Worm (Caenorhabditis elegans) whole organism, late embryonic: Measurements from ENCODE around the gene faxc-2.

Experiments
- K09A11.1 ChIP-seq: sonication (generic microtip); optimal IDR thresholded peaks from 2 replicates; lab custom pipeline; 2017; ENCODE audit warnings: antibody characterized with exemption, mild to moderate bottlenecking, missing genetic modification characterization, missing compliant biosample characterization; ENCODE audit not compliant: insufficient read depth
- T23F11.4 ChIP-seq: fragments of 200-800 bp; sonication (Bioruptor generic); optimal IDR thresholded peaks from 2 replicates; lab custom pipeline; 2018; ENCODE audit warnings: mild to moderate bottlenecking, missing genetic modification characterization, missing compliant biosample characterization
- Y22D7AL.16 ChIP-seq: sonication (generic microtip); optimal IDR thresholded peaks from 2 replicates; lab custom pipeline; 2016; ENCODE audit warnings: missing genetic modification characterization, missing compliant biosample characterization
- ceh-14 ChIP-seq: sonication (generic microtip); optimal IDR thresholded peaks from 2 replicates; lab custom pipeline; 2016; ENCODE audit warnings: missing genotype, missing genetic modification characterization, missing compliant biosample characterization
- ceh-30 ChIP-seq: fragments of 150-350 bp; optimal IDR thresholded peaks from 2 replicates; lab custom pipeline; 2014; ENCODE audit warnings: missing biosample characterization, missing genetic modification characterization
- ceh-45 ChIP-seq: fragments of 200-800 bp; sonication (Bioruptor generic); IDR thresholded peaks from 2 replicates; pipeline ENCODE4 v1.3.6; 2022; ENCODE audit warnings: missing genetic modification reagents, missing genetic modification characterization, missing compliant biosample characterization
- ceh-9 ChIP-seq: sonication (generic microtip); optimal IDR thresholded peaks from 2 replicates; lab custom pipeline; 2016; ENCODE audit warnings: mild to moderate bottlenecking, missing genetic modification characterization, inconsistent platforms, missing compliant biosample characterization
- dmd-4 ChIP-seq: sonication (generic microtip); optimal IDR thresholded peaks from 2 replicates; lab custom pipeline; 2016; ENCODE audit warnings: borderline replicate concordance, missing genetic modification characterization, missing compliant biosample characterization
- elt-2 ChIP-seq: sonication (generic microtip); optimal IDR thresholded peaks from 2 replicates; lab custom pipeline; 2016; ENCODE audit warnings: missing genetic modification reagents, missing genetic modification characterization, missing compliant biosample characterization
- elt-4 ChIP-seq: sonication (generic microtip); optimal IDR thresholded peaks from 2 replicates; lab custom pipeline; 2016; ENCODE audit warnings: missing genetic modification characterization, missing compliant biosample characterization
- ets-4 ChIP-seq: sonication (generic microtip); optimal IDR thresholded peaks from 2 replicates; lab custom pipeline; 2016; ENCODE audit warnings: missing genetic modification characterization, missing compliant biosample characterization
- fax-1 ChIP-seq: sonication (generic microtip); optimal IDR thresholded peaks from 2 replicates; lab custom pipeline; 2016; ENCODE audit warnings: missing genotype, missing genetic modification characterization, missing compliant biosample characterization
- fkh-10 ChIP-seq: fragments of 150-350 bp; optimal IDR thresholded peaks from 2 replicates; lab custom pipeline; 2014; ENCODE audit warnings: missing biosample characterization, missing genetic modification reagents, missing genetic modification characterization
- gmeb-2 ChIP-seq: sonication (generic microtip); optimal IDR thresholded peaks from 2 replicates; lab custom pipeline; 2016; ENCODE audit warnings: missing genetic modification characterization, inconsistent platforms, missing compliant biosample characterization
- hlh-30 ChIP-seq: sonication (generic microtip); optimal IDR thresholded peaks from 2 replicates; lab custom pipeline; 2017; ENCODE audit warnings: antibody characterized with exemption, missing genetic modification characterization, missing compliant biosample characterization; ENCODE audit not compliant: insufficient read depth
- mec-3 ChIP-seq: sonication (generic microtip); optimal IDR thresholded peaks from 2 replicates; lab custom pipeline; 2016; ENCODE audit warnings: borderline replicate concordance, missing genetic modification characterization, missing compliant biosample characterization
- nfya-1 ChIP-seq: sonication (generic microtip); optimal IDR thresholded peaks from 2 replicates; lab custom pipeline; 2017; ENCODE audit warnings: missing genetic modification characterization, mild to moderate bottlenecking, missing compliant biosample characterization, antibody characterized with exemption, moderate library complexity
- nhr-11 ChIP-seq: fragments of 150-350 bp; optimal IDR thresholded peaks from 2 replicates; lab custom pipeline; 2014; ENCODE audit warnings: missing biosample characterization, missing genetic modification characterization
- nhr-232 ChIP-seq: sonication (generic microtip); optimal IDR thresholded peaks from 2 replicates; lab custom pipeline; 2016; ENCODE audit warnings: missing genetic modification characterization, missing compliant biosample characterization
- npax-4 ChIP-seq: sonication (generic microtip); optimal IDR thresholded peaks from 2 replicates; lab custom pipeline; 2016; ENCODE audit warnings: missing genetic modification characterization, missing compliant biosample characterization
- pag-3 ChIP-seq: sonication (generic microtip); optimal IDR thresholded peaks from 2 replicates; lab custom pipeline; 2016; ENCODE audit warnings: missing compliant biosample characterization, missing genetic modification characterization, borderline replicate concordance
- pha-2 ChIP-seq: sonication (generic microtip); optimal IDR thresholded peaks from 2 replicates; lab custom pipeline; 2017; ENCODE audit warnings: mild to moderate bottlenecking, missing genetic modification characterization, missing compliant biosample characterization
- pha-4 ChIP-seq: fragments of 150-350 bp; optimal IDR thresholded peaks from 2 replicates; lab custom pipeline; 2018; ENCODE audit warnings: missing biosample characterization, missing genetic modification reagents, missing genetic modification characterization
- pqm-1 ChIP-seq: sonication (generic microtip); optimal IDR thresholded peaks from 2 replicates; lab custom pipeline; 2016; ENCODE audit warnings: missing genetic modification characterization, missing compliant biosample characterization
- pros-1 ChIP-seq: fragments of 150-350 bp; optimal IDR thresholded peaks from 2 replicates; lab custom pipeline; 2014; ENCODE audit warnings: missing biosample characterization, missing genetic modification reagents, missing genetic modification characterization
- ref-2 ChIP-seq: sonication (generic microtip); optimal IDR thresholded peaks from 2 replicates; lab custom pipeline; 2016; ENCODE audit warnings: missing genetic modification characterization, missing compliant biosample characterization
- sdc-2 ChIP-seq: sonication (generic microtip); optimal IDR thresholded peaks from 2 replicates; lab custom pipeline; 2016; ENCODE audit warnings: missing genotype, missing genetic modification characterization, missing compliant biosample characterization
- sox-4 ChIP-seq: sonication (generic microtip); optimal IDR thresholded peaks from 2 replicates; lab custom pipeline; 2017; ENCODE audit warnings: mild to moderate bottlenecking, missing genetic modification characterization, inconsistent platforms, missing compliant biosample characterization
- syd-9 ChIP-seq: sonication (generic microtip); optimal IDR thresholded peaks from 2 replicates; lab custom pipeline; 2016; ENCODE audit warnings: mild to moderate bottlenecking, missing genetic modification characterization, moderate library complexity, missing compliant biosample characterization
- tbx-2 ChIP-seq: sonication (generic microtip); optimal IDR thresholded peaks from 2 replicates; lab custom pipeline; 2016; ENCODE audit warnings: missing genetic modification characterization, missing compliant biosample characterization
- tbx-7 ChIP-seq: sonication (generic microtip); optimal IDR thresholded peaks from 2 replicates; lab custom pipeline; 2016; ENCODE audit warnings: missing genotype, missing genetic modification characterization, missing compliant biosample characterization
- ttx-3 ChIP-seq: sonication (generic microtip); optimal IDR thresholded peaks from 2 replicates; lab custom pipeline; 2016; ENCODE audit warnings: missing genetic modification reagents, missing genetic modification characterization, missing compliant biosample characterization
- unc-42 ChIP-seq: sonication (generic microtip); optimal IDR thresholded peaks from 2 replicates; lab custom pipeline; 2016; ENCODE audit warnings: missing genotype, missing genetic modification characterization, missing compliant biosample characterization
- zip-5 ChIP-seq: sonication (generic microtip); optimal IDR thresholded peaks from 2 replicates; lab custom pipeline; 2016; ENCODE audit warnings: missing genetic modification characterization, missing compliant biosample characterization

faxc-2 gene

ce11 chrII:13278716-13279115 is 30.4 kb upstream of the faxc-2 start:
- TF ChIP-seq dmd-4 (tag; lab: Kevin White, UChicago) (no peak), ceh-45 (GFP tag; lab: Robert Waterston, UW) (0 out of 2 replicates have a peak, but pooled peaks have one; percentile 7), syd-9 (tag; lab: Kevin White, UChicago) (no peak)

DNA sequence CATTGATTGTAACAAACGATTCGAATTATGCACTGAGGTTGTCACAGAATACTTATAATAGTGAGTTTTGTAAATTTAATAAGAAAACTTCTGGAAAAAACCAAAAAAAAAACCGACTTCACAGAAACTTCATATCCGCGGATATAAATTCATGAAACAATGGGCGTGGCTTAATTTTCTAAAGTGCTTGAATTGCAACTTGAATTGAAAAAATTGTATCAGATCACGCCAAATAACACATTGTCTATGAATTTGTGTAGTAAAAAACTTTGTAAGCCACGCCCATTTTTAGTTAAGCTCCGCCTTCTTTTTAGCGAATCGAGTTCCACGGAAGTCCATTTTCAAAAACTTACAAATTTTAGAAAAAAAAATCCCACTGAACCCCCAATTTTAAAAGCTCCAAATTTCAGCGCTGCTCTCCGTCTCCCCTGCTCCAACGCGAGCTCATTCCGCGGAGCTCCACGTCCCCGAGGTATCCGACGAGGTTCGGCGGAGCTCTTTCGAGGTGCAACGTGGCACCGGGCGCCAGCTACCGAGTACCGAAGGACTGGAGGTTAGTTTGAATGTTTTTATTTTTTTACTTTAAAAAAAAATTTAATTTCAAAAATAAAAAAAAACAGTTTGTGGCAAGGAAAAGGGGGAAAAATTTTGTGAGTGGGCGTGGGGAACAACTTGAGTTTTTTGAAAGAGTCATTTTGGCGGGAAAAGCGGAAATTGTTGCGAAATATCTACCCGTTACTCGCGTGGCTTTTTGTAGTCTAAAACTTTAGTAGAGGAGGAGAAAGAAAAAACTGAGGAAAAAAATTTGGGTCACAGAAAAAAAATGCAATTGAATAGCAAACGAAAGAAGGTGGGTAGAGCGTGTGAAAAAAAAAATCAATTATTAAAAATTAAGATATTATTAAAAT is 29.6 kb upstream of the faxc-2 start:
- TF ChIP-seq sox-4 (tag; lab: Kevin White, UChicago) (no peak), elt-2 (tag; lab: Kevin White, UChicago) (peak; percentile 5), pqm-1 (tag; lab: Kevin White, UChicago) (no peak), ceh-30 (tag; lab: Kevin White, UChicago) (no peak), pha-4 (tag; lab: Kevin White, UChicago) (no peak), tbx-2 (tag; lab: Kevin White, UChicago) (peak; percentile 2), zip-5 (peak; percentile 34), pag-3 (no peak)

DNA sequence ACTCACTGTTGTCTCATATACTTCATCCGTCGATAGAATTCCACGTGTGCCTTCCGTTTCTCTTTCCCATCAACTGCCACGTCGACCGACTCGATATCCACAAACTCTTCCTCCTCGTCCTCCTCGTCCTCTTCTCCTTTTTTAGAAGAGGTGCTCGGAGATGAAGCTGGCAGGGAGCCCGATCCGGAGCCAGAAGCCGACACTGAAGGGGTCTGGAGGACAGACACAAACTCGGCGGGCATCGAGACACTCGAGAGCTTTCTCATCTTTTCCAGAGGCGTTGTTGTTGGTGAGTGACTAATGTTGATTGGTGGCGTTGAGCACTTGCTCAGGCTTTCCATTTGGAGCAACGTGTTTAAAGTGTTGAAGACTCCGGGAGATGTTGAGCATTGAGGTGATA is 26.5 kb upstream of the faxc-2 start:
- TF ChIP-seq ceh-14 (tag; lab: Kevin White, UChicago) (no peak), elt-4 (tag; lab: Kevin White, UChicago) (no peak), syd-9 (tag; lab: Kevin White, UChicago) (no peak), unc-42 (tag; lab: Kevin White, UChicago) (no peak), pros-1 (no peak), sdc-2 (tag; lab: Kevin White, UChicago) (no peak), ttx-3 (tag; lab: Kevin White, UChicago) (no peak), ceh-9 (tag; lab: Kevin White, UChicago) (no peak), ref-2 (tag; lab: Kevin White, UChicago) (no peak)

DNA sequence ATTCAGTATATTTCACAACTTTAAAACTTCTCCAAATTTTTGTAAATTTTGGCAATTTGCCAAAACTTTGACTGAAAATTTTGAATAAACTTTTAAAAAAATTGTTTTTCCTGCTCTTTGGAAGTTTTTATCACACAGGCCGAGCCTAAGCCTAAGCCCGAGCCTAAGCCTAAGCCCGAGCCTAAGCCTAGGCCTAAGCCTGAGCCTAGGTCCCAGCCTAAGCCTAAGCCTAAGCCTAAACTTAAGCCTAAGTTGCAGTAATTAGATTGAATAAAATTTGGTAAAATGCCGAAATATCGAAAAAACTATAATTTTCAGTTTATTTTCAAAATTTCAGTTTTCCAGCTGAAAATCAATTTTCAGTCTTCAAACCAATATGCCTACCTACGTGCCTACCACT is 25.6 kb upstream of the faxc-2 start:
- TF ChIP-seq npax-4 (tag; lab: Kevin White, UChicago) (no peak), pag-3 (no peak), Y22D7AL.16 (tag; lab: Kevin White, UChicago) (no peak), zip-5 (no peak), hlh-30 (tag; lab: Kevin White, UChicago) (no peak), nhr-232 (tag; lab: Kevin White, UChicago) (no peak), gmeb-2 (tag; lab: Kevin White, UChicago) (no peak), pha-2 (tag; lab: Kevin White, UChicago) (no peak), K09A11.1 (tag; lab: Kevin White, UChicago) (no peak), fkh-10 (GFP tag; lab: Kevin White, UChicago) (no peak), tbx-2 (tag; lab: Kevin White, UChicago) (no peak), tbx-7 (no peak), nfya-1 (no peak), nhr-11 (tag; lab: Kevin White, UChicago) (no peak), mec-3 (no peak), sdc-2 (tag; lab: Kevin White, UChicago) (no peak), T23F11.4 (GFP tag; lab: Kevin White, UChicago) (no peak), ets-4 (no peak), fax-1 (tag; lab: Kevin White, UChicago) (no peak)
- TF ChIP-seq, all 69 proteins: peak for 0
